Worm (Caenorhabditis elegans) whole organism, midembryonic: ENCODE data around the gene sru-31.

Experiments
- T22C8.4 ChIP-seq: fragments of 200-800 bp; sonication (Bioruptor generic); IDR thresholded peaks from 2 replicates; pipeline ENCODE4 v1.3.6; 2022; ENCODE audit warnings: missing genetic modification characterization, missing compliant biosample characterization
- cog-1 ChIP-seq: sonication (generic microtip); optimal IDR thresholded peaks from 2 replicates; lab custom pipeline; 2016; ENCODE audit warnings: missing genetic modification characterization, missing compliant biosample characterization
- flt-1 ChIP-seq: fragments of 200-800 bp; sonication (Bioruptor generic); IDR thresholded peaks from 2 replicates; pipeline ENCODE4 v1.3.6; 2022; ENCODE audit warnings: missing genetic modification characterization, missing compliant biosample characterization
- klf-2 ChIP-seq: fragments of 200-800 bp; sonication (Bioruptor generic); conservative IDR thresholded peaks from 2 replicates; pipeline ENCODE4 v1.3.6; 2022; ENCODE audit warnings: missing genetic modification reagents, missing genetic modification characterization, missing compliant biosample characterization
- med-1 ChIP-seq: sonication (generic microtip); optimal IDR thresholded peaks from 2 replicates; lab custom pipeline; 2017; ENCODE audit warnings: missing genetic modification characterization, mild to moderate bottlenecking, missing compliant biosample characterization, antibody characterized with exemption, missing genetic modification reagents; ENCODE audit not compliant: insufficient read depth
- ref-1 ChIP-seq: fragments of 200-800 bp; sonication (Bioruptor generic); conservative IDR thresholded peaks from 2 replicates; pipeline ENCODE4 v1.3.6; 2022; ENCODE audit warnings: missing genetic modification reagents, missing genetic modification characterization, missing compliant biosample characterization
- tab-1 ChIP-seq: fragments of 200-800 bp; sonication (Bioruptor generic); IDR thresholded peaks from 2 replicates; pipeline ENCODE4 v1.3.6; 2022; ENCODE audit warnings: missing genetic modification characterization, missing compliant biosample characterization
- ztf-23 ChIP-seq: fragments of 200-800 bp; sonication (Bioruptor generic); IDR thresholded peaks from 2 replicates; pipeline ENCODE4 v1.3.6; 2022; ENCODE audit warnings: missing genetic modification reagents, missing genetic modification characterization, missing compliant biosample characterization
- ztf-29 ChIP-seq: fragments of 200-800 bp; sonication (Bioruptor generic); IDR thresholded peaks from 2 replicates; pipeline ENCODE4 v1.3.6; 2022; ENCODE audit warnings: missing genetic modification reagents, missing genetic modification characterization, missing compliant biosample characterization

The sru-31 gene

ce11 chrV:9782969-9783368 lies 33.5 kb upstream of the sru-31 start, which contains the start of gene F46B6.5:
Gene F46B6.5 (minus strand): TSS chrV:9783069.
- no peak for TF ChIP-seq ztf-23 (GFP tag; lab: Robert Waterston, UW)
- TF ChIP-seq klf-2 (GFP tag; lab: Robert Waterston, UW), result no peak
- TF ChIP-seq ref-1 (GFP tag; lab: Robert Waterston, UW), result no peak
- no peak for TF ChIP-seq flt-1 (GFP tag; lab: Robert Waterston, UW)
- no peak for TF ChIP-seq tab-1 (GFP tag; lab: Robert Waterston, UW)
- TF ChIP-seq med-1 (GFP tag; lab: Kevin White, UChicago), result no peak
- TF ChIP-seq T22C8.4 (GFP tag; lab: Robert Waterston, UW), result no peak
- TF ChIP-seq cog-1 (tag; lab: Kevin White, UChicago), result no peak
- TF ChIP-seq ztf-29 (GFP tag; lab: Robert Waterston, UW), result no peak

ce11 chrV:9784215-9784614 lies 32.3 kb upstream of the sru-31 start:
- TF ChIP-seq ref-1 (GFP tag; lab: Robert Waterston, UW) (no peak), T22C8.4 (GFP tag; lab: Robert Waterston, UW) (no peak), med-1 (GFP tag; lab: Kevin White, UChicago) (no peak)

- TF ChIP-seq tab-1 (GFP tag; lab: Robert Waterston, UW) (no peak), T22C8.4 (GFP tag; lab: Robert Waterston, UW) (no peak), cog-1 (tag; lab: Kevin White, UChicago) (no peak), flt-1 (GFP tag; lab: Robert Waterston, UW) (no peak), klf-2 (GFP tag; lab: Robert Waterston, UW) (no peak), ref-1 (GFP tag; lab: Robert Waterston, UW) (no peak), med-1 (GFP tag; lab: Kevin White, UChicago) (no peak), ztf-23 (GFP tag; lab: Robert Waterston, UW) (no peak)
Observed at ce11 chrV:9786721-9787131, 29.8 kb upstream of the sru-31 start, which contains the start of gene F46B6.6. Gene F46B6.6 (minus strand): TSS chrV:9786868.

ce11 chrV:9789657-9790261 lies 26.7 kb upstream of the sru-31 start, which contains the start of gene ztf-7:
Gene ztf-7 (minus strand): TSS chrV:9789707.
- TF ChIP-seq med-1 (GFP tag; lab: Kevin White, UChicago) (no peak), ztf-29 (GFP tag; lab: Robert Waterston, UW) (no peak), flt-1 (GFP tag; lab: Robert Waterston, UW) (no peak), T22C8.4 (GFP tag; lab: Robert Waterston, UW) (no peak), tab-1 (GFP tag; lab: Robert Waterston, UW) (no peak), klf-2 (GFP tag; lab: Robert Waterston, UW) (no peak), ref-1 (GFP tag; lab: Robert Waterston, UW) (no peak), cog-1 (tag; lab: Kevin White, UChicago) (no peak)

ce11 chrV:9791332-9791731 lies 25.2 kb upstream of the sru-31 start, which contains the start of gene lipl-2:
Gene lipl-2 (plus strand): TSS chrV:9791567.
- TF ChIP-seq T22C8.4 (GFP tag; lab: Robert Waterston, UW) (no peak), cog-1 (tag; lab: Kevin White, UChicago) (no peak), klf-2 (GFP tag; lab: Robert Waterston, UW) (no peak), ref-1 (GFP tag; lab: Robert Waterston, UW) (no peak), tab-1 (GFP tag; lab: Robert Waterston, UW) (no peak), flt-1 (GFP tag; lab: Robert Waterston, UW) (no peak), ztf-29 (GFP tag; lab: Robert Waterston, UW) (no peak), ztf-23 (GFP tag; lab: Robert Waterston, UW) (no peak), med-1 (GFP tag; lab: Kevin White, UChicago) (no peak)

- TF ChIP-seq klf-2 (GFP tag; lab: Robert Waterston, UW) (no peak), tab-1 (GFP tag; lab: Robert Waterston, UW) (no peak), ztf-29 (GFP tag; lab: Robert Waterston, UW) (no peak), med-1 (GFP tag; lab: Kevin White, UChicago) (no peak), T22C8.4 (GFP tag; lab: Robert Waterston, UW) (no peak), cog-1 (tag; lab: Kevin White, UChicago) (no peak), flt-1 (GFP tag; lab: Robert Waterston, UW) (no peak), ref-1 (GFP tag; lab: Robert Waterston, UW) (no peak), ztf-23 (GFP tag; lab: Robert Waterston, UW) (no peak)
Observed at ce11 chrV:9794997-9795396, 21.5 kb upstream of the sru-31 start.

- TF ChIP-seq ztf-29 (GFP tag; lab: Robert Waterston, UW), result no peak
- TF ChIP-seq cog-1 (tag; lab: Kevin White, UChicago), result no peak
- TF ChIP-seq flt-1 (GFP tag; lab: Robert Waterston, UW), result no peak
- no peak for TF ChIP-seq ref-1 (GFP tag; lab: Robert Waterston, UW)
- no peak for TF ChIP-seq T22C8.4 (GFP tag; lab: Robert Waterston, UW)
- TF ChIP-seq tab-1 (GFP tag; lab: Robert Waterston, UW), result no peak
- TF ChIP-seq klf-2 (GFP tag; lab: Robert Waterston, UW), result no peak
- TF ChIP-seq ztf-23 (GFP tag; lab: Robert Waterston, UW), result no peak
- TF ChIP-seq med-1 (GFP tag; lab: Kevin White, UChicago), result no peak
Observed at ce11 chrV:9796002-9796401, 20.5 kb upstream of the sru-31 start.

ce11 chrV:9796562-9796961 lies 19.9 kb upstream of the sru-31 start, which contains the start of gene F46B6.9:
Gene F46B6.9 (plus strand): TSS chrV:9796862.
- no peak for TF ChIP-seq med-1 (GFP tag; lab: Kevin White, UChicago)
- TF ChIP-seq ref-1 (GFP tag; lab: Robert Waterston, UW), result no peak
- TF ChIP-seq ztf-29 (GFP tag; lab: Robert Waterston, UW), result no peak
- TF ChIP-seq klf-2 (GFP tag; lab: Robert Waterston, UW), result no peak
- no peak for TF ChIP-seq tab-1 (GFP tag; lab: Robert Waterston, UW)
- TF ChIP-seq cog-1 (tag; lab: Kevin White, UChicago), result no peak
- TF ChIP-seq T22C8.4 (GFP tag; lab: Robert Waterston, UW), result no peak
- no peak for TF ChIP-seq ztf-23 (GFP tag; lab: Robert Waterston, UW)
- TF ChIP-seq flt-1 (GFP tag; lab: Robert Waterston, UW), result no peak
